Fruit fly (Drosophila melanogaster): ENCODE measurements around the gene CG7379.
"Not testable (repeated sequence)": the region's sequence is repeated elsewhere in the genome, so short reads cannot be mapped to it uniquely, and the experiment has no call there.

Gene CG7379

dm6 chr3R:17803025-17803424, 4.9 kb upstream of the CG7379 start, which contains the start of gene CG17806:
Gene CG17806 (minus strand): TSS chr3R:17803260.
- no peak for TF ChIP-seq noc (tag; optimal IDR thresholded peaks at IDR 0.05)

dm6 chr3R:17801264-17801663, 3.2 kb upstream of the CG7379 start, which contains the start of gene CG17803:
Gene CG17803 (minus strand): TSS chr3R:17801512.
- TF ChIP-seq noc (tag; optimal IDR thresholded peaks at IDR 0.05) = no peak

- no peak for TF ChIP-seq noc (tag; optimal IDR thresholded peaks at IDR 0.05)
These were observed 2.4 kb downstream of the CG7379 start for dm6 chr3R:17795561-17796170.

- TF ChIP-seq noc (tag; optimal IDR thresholded peaks at IDR 0.05) = no peak
These were observed 3.1 kb downstream of the CG7379 start, which contains the start of gene pasi1 for dm6 chr3R:17795075-17795420. Gene pasi1 (plus strand): TSS chr3R:17795075.

dm6 chr3R:17794335-17795074, 3.6 kb downstream of the CG7379 start, which contains the start of gene CG43102:
Gene CG43102 (minus strand): TSS chr3R:17794490.
- TF ChIP-seq noc (tag; optimal IDR thresholded peaks at IDR 0.05) = peak; percentile 21

DNA sequence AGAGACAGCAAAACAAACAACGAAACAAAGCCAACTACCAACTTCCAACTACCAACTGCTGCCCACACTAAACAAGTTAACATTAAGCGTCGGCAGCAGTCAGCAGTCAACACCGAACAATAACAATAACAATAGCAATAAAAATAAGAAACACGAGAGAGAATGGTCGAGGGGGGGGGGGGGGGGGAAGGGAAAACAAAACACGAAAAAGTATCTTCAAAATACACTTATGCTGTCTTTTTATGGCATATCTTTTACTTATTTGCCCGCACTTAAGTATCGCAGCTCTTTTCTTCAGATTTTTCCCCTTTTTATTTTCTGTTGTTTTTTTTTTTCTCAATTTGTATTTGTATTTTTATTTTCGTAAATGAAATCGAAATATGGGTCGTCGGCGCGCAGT, 4.8 kb downstream of the CG7379 start:
- no peak for TF ChIP-seq noc (tag; optimal IDR thresholded peaks at IDR 0.05)

DNA sequence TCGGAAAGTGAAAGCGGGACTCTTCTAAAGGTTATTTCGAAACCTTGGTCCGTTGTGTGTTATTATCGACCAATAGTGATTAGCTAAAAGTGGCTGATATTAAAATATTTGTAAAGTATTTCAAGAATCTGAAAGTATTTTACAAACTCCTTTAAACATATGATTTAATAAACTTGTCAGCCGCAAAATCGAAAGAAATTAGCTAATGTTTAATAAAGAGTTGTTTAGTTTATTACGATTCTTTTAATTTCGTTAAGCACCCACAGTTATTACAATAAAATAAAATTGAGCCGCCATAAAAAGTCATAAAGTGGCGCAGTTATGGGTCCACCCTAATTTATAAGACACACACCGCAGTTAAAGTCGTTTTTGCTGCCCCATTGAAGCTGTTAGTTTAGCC, 8.2 kb downstream of the CG7379 start:
- no peak for TF ChIP-seq noc (tag; optimal IDR thresholded peaks at IDR 0.05)

DNA sequence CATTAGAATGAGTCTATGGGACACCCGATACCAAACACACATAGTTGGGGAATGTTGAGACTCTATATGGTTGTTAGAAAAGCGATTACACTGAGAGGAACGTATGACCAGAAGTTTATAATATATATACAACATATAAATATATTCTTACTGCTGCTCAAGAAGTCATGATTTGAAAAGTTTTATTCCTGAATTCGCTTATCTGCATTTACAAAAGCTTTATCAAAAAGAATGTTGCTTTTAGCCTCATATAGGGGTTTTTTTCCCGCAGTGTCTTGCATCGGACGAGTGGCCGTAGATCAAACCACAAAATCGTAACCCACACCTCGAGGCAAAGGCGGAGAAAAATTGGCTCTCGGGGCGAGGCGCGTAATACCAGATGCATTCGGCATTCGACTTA, 10.3 kb downstream of the CG7379 start:
- TF ChIP-seq noc (tag; optimal IDR thresholded peaks at IDR 0.05) = no peak

- no peak for TF ChIP-seq noc (tag; optimal IDR thresholded peaks at IDR 0.05)
These were observed 13.9 kb downstream of the CG7379 start for dm6 chr3R:17784189-17784588.

- TF ChIP-seq noc (tag; optimal IDR thresholded peaks at IDR 0.05) = no peak
These were observed 15.0 kb downstream of the CG7379 start for dm6 chr3R:17783144-17783543.

dm6 chr3R:17781371-17781770, 16.7 kb downstream of the CG7379 start:
- TF ChIP-seq noc (tag; optimal IDR thresholded peaks at IDR 0.05) = peak; percentile 73

DNA sequence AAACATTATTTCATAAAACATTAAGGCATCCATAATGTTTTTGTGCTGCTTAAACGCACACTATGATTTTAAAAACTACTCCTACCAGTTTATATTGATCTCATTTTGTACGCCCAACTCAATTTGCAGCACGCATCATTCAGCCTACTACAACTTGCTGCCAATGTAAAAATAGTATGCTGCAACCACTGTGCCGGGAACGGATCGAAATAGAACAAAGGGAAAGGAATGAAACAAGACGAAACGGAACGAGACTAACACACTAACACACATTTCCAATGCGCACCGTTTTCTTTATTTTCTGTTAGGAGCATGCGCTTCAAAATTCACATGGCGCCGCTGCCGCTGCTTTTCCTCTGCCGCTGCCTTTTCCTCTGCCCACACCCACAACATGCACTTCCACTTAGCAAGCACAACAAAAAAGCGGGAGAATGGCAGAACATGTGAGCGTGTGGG, 21.1 kb downstream of the CG7379 start:
- TF ChIP-seq noc (tag; optimal IDR thresholded peaks at IDR 0.05) = no peak

dm6 chr3R:17776104-17776589, 22.0 kb downstream of the CG7379 start:
- TF ChIP-seq noc (tag; optimal IDR thresholded peaks at IDR 0.05) = no peak

- TF ChIP-seq noc (tag; optimal IDR thresholded peaks at IDR 0.05) = no peak
These were observed 23.6 kb downstream of the CG7379 start for dm6 chr3R:17774538-17774937.

- no peak for TF ChIP-seq noc (tag; optimal IDR thresholded peaks at IDR 0.05)
These were observed 24.2 kb downstream of the CG7379 start for dm6 chr3R:17773893-17774292.

DNA sequence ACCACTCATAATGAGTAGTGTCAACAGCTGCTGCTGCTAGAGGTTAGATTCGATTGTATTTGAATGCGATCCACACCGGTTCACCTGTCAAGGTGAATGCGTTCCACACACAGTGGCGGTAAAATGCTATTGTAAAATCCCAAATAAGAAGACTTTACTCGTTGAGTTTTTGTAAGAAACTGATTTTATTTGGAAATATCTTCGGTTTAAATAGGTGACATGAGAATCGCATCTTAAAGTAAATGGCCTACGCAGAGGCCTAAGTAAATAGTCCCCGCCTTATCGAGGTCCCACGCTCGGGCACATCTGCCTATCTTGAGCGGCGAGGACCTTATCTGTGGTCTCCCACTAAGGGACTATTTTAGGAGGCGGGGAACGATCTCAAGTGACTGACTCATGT, 35.0 kb downstream of the CG7379 start, which contains the start of gene TyrR:
Gene TyrR (minus strand): TSS at position 101 of the 400 bp plus-strand sequence.
- TF ChIP-seq noc (tag; optimal IDR thresholded peaks at IDR 0.05) = not testable (repeated sequence)

- TF ChIP-seq noc (tag; optimal IDR thresholded peaks at IDR 0.05) = no peak
These were observed 35.8 kb downstream of the CG7379 start for dm6 chr3R:17762261-17762660.
